Fruit fly (Drosophila melanogaster) whole organism, embryonic: ENCODE data around the gene Crz.
A peak's percentile ranks its signal among the peaks of the same experiment; 100 is the strongest.

Experiments
- Aef1 ChIP-seq: fragments of 200-800 bp; sonication (Bioruptor generic); IDR thresholded peaks from 3 replicates; pipeline ENCODE4 v1.3.6; 2022; ENCODE audit warnings: missing biosample characterization, missing genetic modification characterization
- Atf3 ChIP-seq: fragments of 200-800 bp; sonication (Bioruptor generic); optimal IDR thresholded peaks from 3 replicates; lab custom pipeline; 2016; ENCODE audit warnings: missing biosample characterization, missing genetic modification characterization
- CG10274 ChIP-seq: fragments of 200-800 bp; sonication (Bioruptor generic); optimal IDR thresholded peaks from 3 replicates; lab custom pipeline; 2017; ENCODE audit warnings: missing biosample characterization, mild to moderate bottlenecking, missing genetic modification characterization
- CG10979 ChIP-seq: fragments of 200-800 bp; sonication (Bioruptor generic); optimal IDR thresholded peaks from 2 replicates; lab custom pipeline; 2018; ENCODE audit warnings: missing biosample characterization, mild to moderate bottlenecking, missing genetic modification characterization, moderate library complexity
- CG11093 ChIP-seq: fragments of 200-800 bp; sonication (Bioruptor generic); IDR thresholded peaks from 3 replicates; pipeline ENCODE4 v1.3.6; 2022; ENCODE audit warnings: missing biosample characterization, missing genetic modification characterization
- CG12769 ChIP-seq: fragments of 200-800 bp; sonication (Bioruptor generic); optimal IDR thresholded peaks from 2 replicates; lab custom pipeline; 2019; ENCODE audit warnings: missing biosample characterization, mild to moderate bottlenecking, missing genetic modification characterization, moderate library complexity
- CG14441 ChIP-seq: fragments of 200-800 bp; sonication (Bioruptor generic); IDR thresholded peaks from 2 replicates; pipeline ENCODE4 v1.3.6; 2022; ENCODE audit warnings: missing biosample characterization, missing genetic modification characterization
- CG1529 ChIP-seq: fragments of 200-800 bp; sonication (Bioruptor generic); optimal IDR thresholded peaks from 3 replicates; lab custom pipeline; 2018; ENCODE audit warnings: missing biosample characterization, missing genetic modification characterization
- CG15601 ChIP-seq: fragments of 200-800 bp; sonication (Bioruptor generic); optimal IDR thresholded peaks from 3 replicates; lab custom pipeline; 2019; ENCODE audit warnings: missing biosample characterization, mild to moderate bottlenecking, missing genetic modification characterization, moderate library complexity
- CG17568 ChIP-seq: fragments of 200-800 bp; sonication (Bioruptor generic); optimal IDR thresholded peaks from 2 replicates; lab custom pipeline; 2018; ENCODE audit warnings: missing biosample characterization, mild to moderate bottlenecking, missing genetic modification characterization, moderate library complexity
- CG17912 ChIP-seq: fragments of 200-800 bp; sonication (Bioruptor generic); optimal IDR thresholded peaks from 2 replicates; lab custom pipeline; 2018; ENCODE audit warnings: missing biosample characterization, mild to moderate bottlenecking, missing genetic modification characterization
- CG18619 ChIP-seq: fragments of 200-800 bp; sonication (Bioruptor generic); optimal IDR thresholded peaks from 3 replicates; lab custom pipeline; 2017; ENCODE audit warnings: missing biosample characterization, mild to moderate bottlenecking, missing genetic modification characterization
- CG2129 ChIP-seq: fragments of 200-800 bp; sonication (Bioruptor generic); IDR thresholded peaks from 2 replicates; pipeline ENCODE4 v1.3.6; 2022; ENCODE audit warnings: missing biosample characterization, missing genetic modification characterization; ENCODE audit not compliant: partially characterized antibody
- CG34422 ChIP-seq: fragments of 200-800 bp; sonication (Bioruptor generic); IDR thresholded peaks from 3 replicates; pipeline ENCODE4 v1.3.6; 2022; ENCODE audit warnings: missing biosample characterization, missing genetic modification characterization
- CG4282 ChIP-seq: fragments of 200-800 bp; sonication (Bioruptor generic); optimal IDR thresholded peaks from 2 replicates; lab custom pipeline; 2016; ENCODE audit warnings: missing biosample characterization, missing genetic modification characterization
- CG4404 ChIP-seq: fragments of 200-800 bp; sonication (Bioruptor generic); IDR thresholded peaks from 2 replicates; pipeline ENCODE4 v1.3.6; 2022; ENCODE audit warnings: missing biosample characterization, missing genetic modification characterization
- CG4707 ChIP-seq: fragments of 200-800 bp; sonication (Bioruptor generic); optimal IDR thresholded peaks from 2 replicates; lab custom pipeline; 2018; ENCODE audit warnings: missing biosample characterization, mild to moderate bottlenecking, missing genetic modification characterization, moderate library complexity
- CG4730 ChIP-seq: fragments of 200-800 bp; sonication (Bioruptor generic); IDR thresholded peaks from 2 replicates; pipeline ENCODE4 v1.3.6; 2022; ENCODE audit warnings: missing biosample characterization, missing genetic modification characterization
- CG7372 ChIP-seq: fragments of 200-800 bp; sonication (Bioruptor generic); IDR thresholded peaks from 2 replicates; pipeline ENCODE4 v1.3.6; 2022; ENCODE audit warnings: missing biosample characterization, missing genetic modification characterization
- CG8478 ChIP-seq: fragments of >200 bp; optimal IDR thresholded peaks from 2 replicates; lab custom pipeline; 2018
- CG8924 ChIP-seq: fragments of 200-800 bp; optimal IDR thresholded peaks from 3 replicates; lab custom pipeline; 2019; ENCODE audit warnings: missing biosample characterization, mild to moderate bottlenecking, missing genetic modification characterization, moderate library complexity
- CkIIα-i1 ChIP-seq: fragments of 200-800 bp; sonication (Bioruptor generic); IDR thresholded peaks from 2 replicates; pipeline ENCODE4 v1.3.6; 2022; ENCODE audit warnings: missing biosample characterization, missing genetic modification characterization
- CrebB ChIP-seq: fragments of 200-800 bp; sonication (Bioruptor generic); optimal IDR thresholded peaks from 3 replicates; lab custom pipeline; 2018; ENCODE audit warnings: missing biosample characterization, mild to moderate bottlenecking, missing genetic modification characterization
- D19B ChIP-seq: fragments of 200-800 bp; sonication (Bioruptor generic); optimal IDR thresholded peaks from 2 replicates; lab custom pipeline; 2017; ENCODE audit warnings: missing biosample characterization, mild to moderate bottlenecking, missing genetic modification characterization
- Dip3 ChIP-seq: fragments of 200-800 bp; sonication (Bioruptor generic); optimal IDR thresholded peaks from 3 replicates; lab custom pipeline; 2016; ENCODE audit warnings: missing biosample characterization, missing genetic modification characterization
- Gug ChIP-seq: fragments of 200-800 bp; sonication (Bioruptor generic); IDR thresholded peaks from 4 replicates; pipeline ENCODE4 v1.3.6; 2022; ENCODE audit warnings: missing biosample characterization, missing genetic modification characterization
- H2.0 ChIP-seq: fragments of 200-800 bp; sonication (Bioruptor generic); IDR thresholded peaks from 2 replicates; pipeline ENCODE4 v1.3.6; 2022; ENCODE audit warnings: missing biosample characterization, missing genetic modification characterization
- Lhr ChIP-seq: fragments of 200-800 bp; sonication (Bioruptor generic); optimal IDR thresholded peaks from 3 replicates; lab custom pipeline; 2017; ENCODE audit warnings: mild to moderate bottlenecking, missing biosample characterization, missing genetic modification reagents, missing genetic modification characterization
- Med ChIP-seq: fragments of 200-800 bp; sonication (Bioruptor generic); peaks from one replicate; lab custom pipeline; 2016; ENCODE audit warnings: missing biosample characterization, missing genetic modification characterization, mild to moderate bottlenecking, inconsistent platforms, moderate library complexity
- Meics ChIP-seq: fragments of 200-800 bp; sonication (Bioruptor generic); optimal IDR thresholded peaks from 2 replicates; lab custom pipeline; 2017; ENCODE audit warnings: missing biosample characterization, mild to moderate bottlenecking, missing genetic modification characterization
- NK7.1 ChIP-seq: fragments of 200-800 bp; sonication (Bioruptor generic); optimal IDR thresholded peaks from 3 replicates; lab custom pipeline; 2016; ENCODE audit warnings: missing biosample characterization, missing genetic modification characterization
- Pdp1 ChIP-seq, 2 experiments: fragments of 200-800 bp; sonication (Bioruptor generic); optimal IDR thresholded peaks; 3 replicates each; lab custom pipeline; 2016; ENCODE audit warnings: missing biosample characterization in 2 of 2, missing genetic modification characterization in 2 of 2, mild to moderate bottlenecking in 1 of 2, moderate library complexity in 1 of 2
- Trl ChIP-seq, 3 experiments: fragments of >200 bp in 2 of 3; fragments of 200-800 bp in 1 of 3; sonication (Bioruptor generic) in 1 of 3; optimal IDR thresholded peaks; 2 replicates in 1 of 3; 3 replicates in 2 of 3; lab custom pipeline; 2016 to 2017; ENCODE audit warnings: missing biosample characterization in 1 of 3, missing genetic modification characterization in 1 of 3
- YL-1 ChIP-seq: fragments of 200-800 bp; sonication (Bioruptor generic); optimal IDR thresholded peaks from 3 replicates; lab custom pipeline; 2017; ENCODE audit warnings: missing biosample characterization, mild to moderate bottlenecking, missing genetic modification characterization
- ac ChIP-seq: fragments of 200-800 bp; sonication (Bioruptor generic); optimal IDR thresholded peaks from 3 replicates; lab custom pipeline; 2017; ENCODE audit warnings: missing biosample characterization, mild to moderate bottlenecking, missing genetic modification characterization
- ato ChIP-seq: fragments of 200-800 bp; sonication (Bioruptor generic); IDR thresholded peaks from 2 replicates; pipeline ENCODE4 v1.3.6; 2022; ENCODE audit warnings: missing biosample characterization, missing genetic modification characterization; ENCODE audit not compliant: partially characterized antibody
- chinmo ChIP-seq: fragments of 200-800 bp; sonication (Bioruptor generic); IDR thresholded peaks from 4 replicates; pipeline ENCODE4 v1.3.6; 2022; ENCODE audit warnings: missing biosample characterization, missing genetic modification characterization; ENCODE audit not compliant: partially characterized antibody
- croc ChIP-seq: fragments of 200-800 bp; sonication (Bioruptor generic); conservative IDR thresholded peaks from 3 replicates; pipeline ENCODE4 v1.3.6; 2022; ENCODE audit warnings: missing biosample characterization, missing genetic modification characterization
- ems ChIP-seq: fragments of 200-800 bp; sonication (Bioruptor generic); optimal IDR thresholded peaks from 3 replicates; lab custom pipeline; 2016; ENCODE audit warnings: missing biosample characterization, missing genetic modification characterization
- eve ChIP-seq, 2 experiments: fragments of >200 bp; optimal IDR thresholded peaks; 2 replicates each; lab custom pipeline; 2017; ENCODE audit warnings: missing biosample characterization in 2 of 2, missing genetic modification characterization in 2 of 2
- fru ChIP-seq: fragments of >200 bp; optimal IDR thresholded peaks from 2 replicates; lab custom pipeline; 2017
- gt ChIP-seq: fragments of 200-800 bp; sonication (Bioruptor generic); IDR thresholded peaks from 2 replicates; pipeline ENCODE4 v1.3.6; 2022; ENCODE audit warnings: missing biosample characterization, missing genetic modification characterization
- kah ChIP-seq: fragments of 200-800 bp; sonication (Bioruptor generic); optimal IDR thresholded peaks from 2 replicates; lab custom pipeline; 2018; ENCODE audit warnings: missing biosample characterization, mild to moderate bottlenecking, missing genetic modification characterization
- lab ChIP-seq: fragments of 200-800 bp; sonication (Bioruptor generic); optimal IDR thresholded peaks from 3 replicates; lab custom pipeline; 2017; ENCODE audit warnings: missing biosample characterization, missing genetic modification characterization, mild to moderate bottlenecking, moderate library complexity, missing genetic modification reagents
- odd ChIP-seq: fragments of 200-800 bp; sonication (Bioruptor generic); optimal IDR thresholded peaks from 2 replicates; lab custom pipeline; 2017; ENCODE audit warnings: missing biosample characterization, mild to moderate bottlenecking, missing genetic modification characterization
- rib ChIP-seq: fragments of 200-800 bp; sonication (Bioruptor generic); IDR thresholded peaks from 2 replicates; pipeline ENCODE4 v1.3.6; 2022; ENCODE audit warnings: missing biosample characterization, missing genetic modification characterization
- so ChIP-seq: fragments of 200-800 bp; sonication (Bioruptor generic); IDR thresholded peaks from 3 replicates; pipeline ENCODE4 v1.3.6; 2022; ENCODE audit warnings: missing biosample characterization, missing genetic modification characterization
- tna ChIP-seq: fragments of 200-800 bp; sonication (Bioruptor generic); IDR thresholded peaks from 2 replicates; pipeline ENCODE4 v1.3.6; 2022; ENCODE audit warnings: missing biosample characterization, missing genetic modification characterization; ENCODE audit not compliant: partially characterized antibody
- tx ChIP-seq: fragments of 200-800 bp; sonication (Bioruptor generic); optimal IDR thresholded peaks from 2 replicates; lab custom pipeline; 2016; ENCODE audit warnings: missing biosample characterization, missing genetic modification characterization

The Crz gene

dm6 chr3R:14326250-14327112, 11.8 kb downstream of the Crz start, which contains the start of the genes Afti and ATPsynE (continued):
- peak; percentile 28 for TF ChIP-seq Atf3 (GFP tag; lab: Kevin White, UChicago)
- peak; percentile 48; the same call in 1 of the 2 replicates for TF ChIP-seq ato (GFP tag; lab: Robert Waterston, UW)
- TF ChIP-seq gt (GFP tag; lab: Robert Waterston, UW): no peak
- peak; percentile 50; the same call in 1 of the 3 replicates for TF ChIP-seq CG11093
- peak; percentile 19 for TF ChIP-seq tx (GFP tag; lab: Kevin White, UChicago)
- no peak for TF ChIP-seq CG4707 (GFP tag; lab: Kevin White, UChicago)
- peak; percentile 55 for TF ChIP-seq CG4404
- peak; percentile 72 for TF ChIP-seq CG14441 (GFP tag; lab: Robert Waterston, UW)
- TF ChIP-seq Meics: peak; percentile 56
- TF ChIP-seq ems: peak; percentile 65
- TF ChIP-seq lab (GFP tag; lab: Kevin White, UChicago): no peak
- peak; percentile 30 for TF ChIP-seq ac (GFP tag; lab: Kevin White, UChicago)
- TF ChIP-seq CG7372 (GFP tag; lab: Robert Waterston, UW): peak; percentile 62
- peak; percentile 58; the same call in 1 of the 2 replicates for TF ChIP-seq H2.0 (GFP tag; lab: Robert Waterston, UW)
- peak; percentile 46 for TF ChIP-seq CG10979 (tag; lab: Kevin White, UChicago)
- TF ChIP-seq CG12769 (tag; lab: Kevin White, UChicago): peak; percentile 44
- peak; percentile 64 for TF ChIP-seq CG4730 (GFP tag; lab: Robert Waterston, UW)
- TF ChIP-seq Gug (GFP tag; lab: Robert Waterston, UW): peak; percentile 84
- TF ChIP-seq CG18619: peak; percentile 57
- TF ChIP-seq Med (GFP tag; lab: Kevin White, UChicago): peak; percentile 97
- peak; percentile 50 for TF ChIP-seq CG17912 (GFP tag; lab: Kevin White, UChicago)
- TF ChIP-seq odd (GFP tag; lab: Kevin White, UChicago): no peak
- peak; percentile 55 for TF ChIP-seq CG34422 (GFP tag; lab: Robert Waterston, UW)
- TF ChIP-seq Trl (optimal IDR thresholded peaks at IDR 0.05; lab: Kevin White, UChicago): no peak
- TF ChIP-seq Trl (GFP tag; optimal IDR thresholded peaks at IDR 0.05; lab: Kevin White, UChicago): peak; percentile 73
- peak; percentile 5 for TF ChIP-seq CG10274 (GFP tag; lab: Kevin White, UChicago)
- TF ChIP-seq Dip3 (GFP tag; lab: Kevin White, UChicago): peak; percentile 64
- TF ChIP-seq Aef1 (GFP tag; lab: Robert Waterston, UW): peak; percentile 73

- TF ChIP-seq YL-1 (GFP tag; lab: Kevin White, UChicago): peak; percentile 17
- TF ChIP-seq rib (GFP tag; lab: Robert Waterston, UW): no peak
- no peak for TF ChIP-seq NK7.1 (GFP tag; lab: Kevin White, UChicago)
- no peak for TF ChIP-seq CG8478 (lab: Kevin White, UChicago)
- no peak for TF ChIP-seq CG8924
- 0 out of 3 replicates have a peak, but pooled peaks have one; percentile 0 for TF ChIP-seq croc
- no peak for TF ChIP-seq CG1529 (GFP tag; lab: Kevin White, UChicago)
- TF ChIP-seq CrebB: no peak
- TF ChIP-seq kah (GFP tag; lab: Kevin White, UChicago): no peak
- TF ChIP-seq tna (GFP tag; lab: Robert Waterston, UW): peak; percentile 49; the same call in 1 of the 2 replicates
- 0 out of 4 replicates have a peak, but pooled peaks have one; percentile 50 for TF ChIP-seq chinmo (GFP tag; lab: Robert Waterston, UW)
- TF ChIP-seq CG15601 (tag; lab: Kevin White, UChicago): no peak
- TF ChIP-seq Lhr (GFP tag; lab: Kevin White, UChicago): no peak
- 0 out of 3 replicates have a peak, but pooled peaks have one; percentile 1 for TF ChIP-seq so
- no peak for TF ChIP-seq CkIIα-i1
- TF ChIP-seq CG17568 (GFP tag; lab: Kevin White, UChicago): no peak
- 0 out of 2 replicates have a peak, but pooled peaks have one; percentile 4 for TF ChIP-seq CG2129 (GFP tag; lab: Robert Waterston, UW)
- TF ChIP-seq eve (GFP tag; optimal IDR thresholded peaks at IDR 0.05; lab: Kevin White, UChicago): no peak
- TF ChIP-seq D19B (GFP tag; lab: Kevin White, UChicago): no peak
- no peak for TF ChIP-seq CG4282 (GFP tag; lab: Kevin White, UChicago)
- TF ChIP-seq Pdp1 (GFP tag; optimal IDR thresholded peaks at IDR 0.05; lab: Kevin White, UChicago): peak in 1 of 2 experiments; percentile 94
- no peak for TF ChIP-seq fru (lab: Kevin White, UChicago)
Observed at dm6 chr3R:14327113-14327466, 12.4 kb downstream of the Crz start.
